Fruit fly (Drosophila melanogaster): ENCODE measurements around the gene CG2211.

DNA sequence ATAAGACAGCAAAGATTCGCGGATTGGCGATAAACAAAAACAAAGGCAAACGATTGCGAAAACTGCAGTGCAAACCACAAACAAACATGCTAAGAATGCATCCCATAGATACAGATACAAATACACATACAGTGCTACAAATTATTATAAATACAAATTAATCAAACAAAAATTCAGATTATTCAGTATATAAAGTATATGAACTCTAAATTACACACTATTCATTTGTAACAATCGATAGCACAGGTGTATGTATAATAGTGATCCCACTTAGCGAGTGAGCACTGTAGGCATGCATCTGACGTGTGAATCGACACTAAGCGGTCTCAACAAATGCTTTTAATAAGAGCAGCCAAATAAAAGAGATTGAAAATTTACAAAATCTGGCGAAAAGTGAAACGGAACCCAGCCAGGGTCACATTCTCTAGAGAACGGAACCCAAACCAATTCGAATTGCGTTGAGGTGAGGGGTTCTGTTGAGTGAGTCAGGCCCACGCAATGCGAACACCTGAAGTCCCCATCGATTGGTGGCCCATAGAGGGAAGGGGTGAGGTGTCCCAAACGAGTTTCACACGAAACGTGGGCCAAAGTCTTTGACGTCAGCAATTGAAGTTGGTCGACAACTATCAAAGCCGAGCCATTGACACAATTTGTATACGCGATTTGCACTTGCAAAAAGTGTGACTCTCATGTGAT is 39.4 kb upstream of the CG2211 start:
- no peak for TF ChIP-seq ttk (optimal IDR thresholded peaks at IDR 0.05)
- no peak for TF ChIP-seq insv (optimal IDR thresholded peaks at IDR 0.05)
- TF ChIP-seq Sin3A (optimal IDR thresholded peaks at IDR 0.05) = no peak
- TF ChIP-seq psq (optimal IDR thresholded peaks at IDR 0.05) = no peak
